Worm (Caenorhabditis elegans) whole organism, L1 larva: ENCODE data around the gene F08D12.7.

ENCODE experiments used
- C16A3.4 ChIP-seq: fragments of 150-350 bp; optimal IDR thresholded peaks from 2 replicates; lab custom pipeline; 2014; ENCODE audit warnings: missing biosample characterization, missing genetic modification characterization
- C34B4.2 ChIP-seq: sonication (generic microtip); optimal IDR thresholded peaks from 2 replicates; lab custom pipeline; 2017; ENCODE audit warnings: mild to moderate bottlenecking, missing genetic modification characterization, missing compliant biosample characterization
- Y116A8C.19 ChIP-seq: sonication (generic microtip); optimal IDR thresholded peaks from 2 replicates; lab custom pipeline; 2016; ENCODE audit warnings: missing compliant biosample characterization, missing genetic modification characterization, borderline replicate concordance
- aha-1 ChIP-seq: fragments of 150-350 bp; optimal IDR thresholded peaks from 2 replicates; lab custom pipeline; 2014; ENCODE audit warnings: missing biosample characterization, missing genetic modification characterization
- blmp-1 ChIP-seq: fragments of 150-350 bp; optimal IDR thresholded peaks from 2 replicates; lab custom pipeline; 2014; ENCODE audit warnings: missing biosample characterization, missing genetic modification characterization
- ceh-8 ChIP-seq: fragments of 200-800 bp; sonication (Bioruptor generic); optimal IDR thresholded peaks from 2 replicates; lab custom pipeline; 2018; ENCODE audit warnings: mild to moderate bottlenecking, missing genetic modification characterization, moderate library complexity, missing compliant biosample characterization
- dsc-1 ChIP-seq: sonication (generic microtip); optimal IDR thresholded peaks from 2 replicates; lab custom pipeline; 2016; ENCODE audit warnings: mild to moderate bottlenecking, missing genetic modification characterization, missing compliant biosample characterization
- efl-1 ChIP-seq, 4 experiments: fragments of 150-350 bp; optimal IDR thresholded peaks in 3 of 4; peaks in 1 of 4; 1 replicate in 1 of 4; 2 replicates in 3 of 4; lab custom pipeline; 2014; ENCODE audit warnings: missing biosample characterization in 2 of 4, missing genetic modification characterization in 2 of 4, missing genetic modification reagents in 2 of 4
- efl-3 ChIP-seq: fragments of 200-800 bp; sonication (Bioruptor generic); optimal IDR thresholded peaks from 2 replicates; lab custom pipeline; 2018; ENCODE audit warnings: mild to moderate bottlenecking, missing genetic modification characterization, missing compliant biosample characterization
- egl-13 ChIP-seq: sonication (generic microtip); optimal IDR thresholded peaks from 2 replicates; lab custom pipeline; 2016; ENCODE audit warnings: missing genotype, missing genetic modification reagents, missing genetic modification characterization, missing compliant biosample characterization
- egl-27 ChIP-seq, 2 experiments: fragments of 150-350 bp in 1 of 2; sonication (generic microtip); optimal IDR thresholded peaks; 3 replicates each; lab custom pipeline; 2017 to 2018; ENCODE audit warnings: missing biosample characterization in 2 of 2, missing genetic modification characterization in 2 of 2, missing genetic modification reagents in 2 of 2
- elt-3 ChIP-seq, 6 experiments: fragments of 150-350 bp in 1 of 6; sonication (generic microtip); optimal IDR thresholded peaks; 2 replicates each; lab custom pipeline; 2017 to 2018; ENCODE audit warnings: missing biosample characterization in 6 of 6, missing genetic modification characterization in 6 of 6, inconsistent platforms in 1 of 6
- fkh-10 ChIP-seq: sonication (generic microtip); optimal IDR thresholded peaks from 2 replicates; lab custom pipeline; 2017; ENCODE audit warnings: missing biosample characterization, missing genetic modification reagents, missing genetic modification characterization
- fkh-8 ChIP-seq: sonication (generic microtip); optimal IDR thresholded peaks from 2 replicates; lab custom pipeline; 2016; ENCODE audit warnings: mild to moderate bottlenecking, missing genetic modification characterization, missing compliant biosample characterization
- fos-1 ChIP-seq: fragments of 150-350 bp; optimal IDR thresholded peaks from 2 replicates; lab custom pipeline; 2014; ENCODE audit warnings: missing biosample characterization, missing genetic modification characterization
- grh-1 ChIP-seq: fragments of 200-800 bp; sonication (Bioruptor generic); IDR thresholded peaks from 2 replicates; pipeline ENCODE4 v1.3.6; 2022; ENCODE audit warnings: missing genetic modification reagents, missing genetic modification characterization, missing compliant biosample characterization
- hlh-17 ChIP-seq: fragments of 200-800 bp; sonication (Bioruptor generic); optimal IDR thresholded peaks from 2 replicates; lab custom pipeline; 2018; ENCODE audit warnings: missing genetic modification characterization, mild to moderate bottlenecking, missing compliant biosample characterization, moderate library complexity, borderline replicate concordance
- hlh-4 ChIP-seq: sonication (generic microtip); optimal IDR thresholded peaks from 2 replicates; lab custom pipeline; 2016; ENCODE audit warnings: mild to moderate bottlenecking, missing genetic modification characterization, missing compliant biosample characterization
- hpl-2 ChIP-seq: fragments of 150-350 bp; optimal IDR thresholded peaks from 2 replicates; lab custom pipeline; 2014; ENCODE audit warnings: missing biosample characterization, missing genetic modification reagents, missing genetic modification characterization
- irx-1 ChIP-seq: sonication (generic microtip); optimal IDR thresholded peaks from 2 replicates; lab custom pipeline; 2016; ENCODE audit warnings: missing genetic modification characterization, missing compliant biosample characterization
- lin-15B ChIP-seq: fragments of 150-350 bp; sonication (generic microtip); optimal IDR thresholded peaks from 3 replicates; lab custom pipeline; 2014; ENCODE audit warnings: missing biosample characterization, missing genetic modification characterization
- lin-35 ChIP-seq, 2 experiments: fragments of 150-350 bp; optimal IDR thresholded peaks; 2 replicates each; lab custom pipeline; 2014; ENCODE audit warnings: missing biosample characterization in 2 of 2, missing genetic modification characterization in 2 of 2, missing genetic modification reagents in 2 of 2
- lin-39 ChIP-seq: fragments of 150-350 bp; optimal IDR thresholded peaks from 2 replicates; lab custom pipeline; 2014; ENCODE audit warnings: missing biosample characterization, missing genetic modification reagents, missing genetic modification characterization
- lsy-2 ChIP-seq, 2 experiments: fragments of 150-350 bp; optimal IDR thresholded peaks; 2 replicates each; lab custom pipeline; 2014; ENCODE audit warnings: missing biosample characterization in 2 of 2, missing genetic modification characterization in 2 of 2
- mef-2 ChIP-seq: fragments of 150-350 bp; optimal IDR thresholded peaks from 2 replicates; lab custom pipeline; 2014; ENCODE audit warnings: missing biosample characterization, missing genetic modification characterization
- mep-1 ChIP-seq: fragments of 150-350 bp; optimal IDR thresholded peaks from 2 replicates; lab custom pipeline; 2014; ENCODE audit warnings: missing biosample characterization, missing genetic modification characterization
- nhr-28 ChIP-seq: fragments of 150-350 bp; optimal IDR thresholded peaks from 2 replicates; lab custom pipeline; 2014; ENCODE audit warnings: missing biosample characterization, missing genetic modification characterization
- nhr-77 ChIP-seq: fragments of 150-350 bp; optimal IDR thresholded peaks from 2 replicates; lab custom pipeline; 2014; ENCODE audit warnings: missing biosample characterization, missing genetic modification characterization
- pqm-1 ChIP-seq: sonication (generic microtip); optimal IDR thresholded peaks from 3 replicates; lab custom pipeline; 2017; ENCODE audit warnings: missing biosample characterization, missing genetic modification characterization
- rnt-1 ChIP-seq: sonication (generic microtip); optimal IDR thresholded peaks from 2 replicates; lab custom pipeline; 2016; ENCODE audit warnings: mild to moderate bottlenecking, missing genetic modification characterization, moderate library complexity, missing compliant biosample characterization
- sox-4 ChIP-seq: sonication (generic microtip); optimal IDR thresholded peaks from 2 replicates; lab custom pipeline; 2016; ENCODE audit warnings: missing genetic modification characterization, missing compliant biosample characterization
- sup-37 ChIP-seq: fragments of 200-800 bp; sonication (Bioruptor generic); optimal IDR thresholded peaks from 2 replicates; lab custom pipeline; 2018; ENCODE audit warnings: mild to moderate bottlenecking, missing genetic modification characterization, missing compliant biosample characterization
- swsn-7 ChIP-seq: sonication (generic microtip); optimal IDR thresholded peaks from 2 replicates; lab custom pipeline; 2016; ENCODE audit warnings: missing genetic modification characterization, missing compliant biosample characterization
- tbx-2 ChIP-seq: sonication (generic microtip); optimal IDR thresholded peaks from 2 replicates; lab custom pipeline; 2016; ENCODE audit warnings: missing genetic modification characterization, missing compliant biosample characterization
- unc-86 ChIP-seq: sonication (generic microtip); optimal IDR thresholded peaks from 2 replicates; lab custom pipeline; 2016; ENCODE audit warnings: missing genetic modification characterization, missing compliant biosample characterization

F08D12.7 gene

ce11 chrII:2747956-2748621 is 20.8 kb downstream of the F08D12.7 start (continued):
- TF ChIP-seq mef-2 (tag; lab: Kevin White, UChicago) (no peak), dsc-1 (peak; percentile 46), swsn-7 (tag; lab: Kevin White, UChicago) (peak; percentile 53), lin-15B (no peak), tbx-2 (tag; lab: Kevin White, UChicago) (peak; percentile 75), lsy-2 (tag; optimal IDR thresholded peaks at IDR 0.05; lab: Kevin White, UChicago) (peak; percentile 48 to 62), lin-35 (GFP tag; optimal IDR thresholded peaks at IDR 0.05; lab: Kevin White, UChicago) (peak in 1 of 2 experiments; percentile 31)

DNA sequence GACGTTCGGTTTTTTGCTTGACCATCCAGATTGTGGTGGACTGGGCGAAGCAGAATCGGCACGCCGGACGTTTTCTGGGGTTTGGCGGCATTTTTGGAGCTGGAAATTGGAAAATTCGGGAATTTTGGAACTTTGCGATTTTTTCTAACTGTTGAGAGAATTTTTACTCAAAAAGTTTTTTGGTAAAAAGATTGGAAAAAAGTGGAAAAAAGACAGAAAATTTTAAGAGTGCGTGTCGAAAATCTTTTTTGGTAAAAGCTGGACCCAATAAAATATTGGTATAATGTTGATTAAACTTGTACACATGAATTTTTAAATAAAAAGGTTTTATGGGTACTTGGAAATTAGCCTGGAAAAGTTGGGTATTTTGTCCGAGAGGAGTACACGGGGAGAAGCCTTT is 26.7 kb downstream of the F08D12.7 start, which contains the start of gene T05A8.7:
Gene T05A8.7, minus strand, starts transcription at position 101 of the 400 bp plus-strand sequence.
- no peak for TF ChIP-seq fos-1 (tag; lab: Kevin White, UChicago)
- TF ChIP-seq pqm-1: no peak
- TF ChIP-seq tbx-2 (tag; lab: Kevin White, UChicago): no peak
- TF ChIP-seq nhr-77 (tag; lab: Kevin White, UChicago): no peak
- no peak for TF ChIP-seq efl-3 (GFP tag; lab: Kevin White, UChicago)
- TF ChIP-seq sox-4 (tag; lab: Kevin White, UChicago): no peak
- TF ChIP-seq lin-15B: no peak
- TF ChIP-seq irx-1 (tag; lab: Kevin White, UChicago): no peak
- TF ChIP-seq aha-1 (tag; lab: Kevin White, UChicago): no peak
- TF ChIP-seq hpl-2 (GFP tag; lab: Kevin White, UChicago): no peak
- no peak for TF ChIP-seq Y116A8C.19 (tag; lab: Kevin White, UChicago)
- no peak for TF ChIP-seq swsn-7 (tag; lab: Kevin White, UChicago)
- TF ChIP-seq C16A3.4 (tag; lab: Kevin White, UChicago): no peak
- TF ChIP-seq elt-3 (tag; optimal IDR thresholded peaks at IDR 0.05; lab: Kevin White, UChicago): no peak
- TF ChIP-seq lin-39 (tag; lab: Kevin White, UChicago): no peak
- no peak for TF ChIP-seq mep-1 (tag; lab: Kevin White, UChicago)
- no peak for TF ChIP-seq fkh-8 (tag; lab: Kevin White, UChicago)
- no peak for TF ChIP-seq lin-35 (GFP tag; optimal IDR thresholded peaks at IDR 0.05; lab: Kevin White, UChicago)
- TF ChIP-seq hlh-17 (GFP tag; lab: Kevin White, UChicago): no peak

DNA sequence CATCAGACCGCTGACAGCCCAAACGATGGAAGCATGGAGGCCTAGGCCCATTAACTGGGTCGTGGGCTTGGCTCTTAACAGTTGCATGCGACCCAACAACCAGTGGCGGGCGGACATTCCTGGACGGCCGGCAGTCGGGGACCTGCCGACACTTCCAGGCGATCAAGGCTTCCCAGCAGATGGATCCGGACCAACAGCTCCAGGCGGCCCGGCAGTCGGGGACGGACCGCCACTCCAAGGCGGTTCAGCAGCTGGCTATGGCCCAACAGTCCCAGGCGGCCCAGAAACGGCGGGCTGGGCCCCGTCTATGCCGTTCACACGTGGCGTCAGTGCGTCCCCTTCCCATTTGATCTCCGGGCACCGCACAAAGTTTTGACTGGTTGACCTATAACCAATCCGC is 27.5 kb downstream of the F08D12.7 start:
- TF ChIP-seq ceh-8 (GFP tag; lab: Kevin White, UChicago) (peak; percentile 21), fkh-10 (GFP tag; lab: Kevin White, UChicago) (no peak)
- TF ChIP-seq, all 84 proteins: peak for 1

DNA sequence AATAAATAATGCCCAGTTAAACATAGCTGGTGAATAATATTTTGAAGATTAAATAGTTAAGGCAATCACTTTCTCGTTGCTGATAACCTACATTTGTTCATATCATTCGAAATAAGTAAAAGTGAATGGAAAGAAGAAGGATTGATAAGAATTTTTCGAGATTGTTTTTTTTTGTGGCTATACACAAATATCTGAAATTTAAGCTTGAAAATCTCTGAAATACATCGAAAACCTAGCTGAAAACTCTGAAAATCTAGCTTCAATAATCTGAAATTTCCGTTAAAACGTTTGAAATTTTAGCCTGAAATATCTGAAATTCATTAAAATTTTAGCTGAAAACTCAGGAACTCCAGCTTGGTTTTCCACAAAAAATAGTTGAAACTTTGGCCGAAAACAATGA is 29.3 kb downstream of the F08D12.7 start, which contains the start of gene T05A8.6:
Gene T05A8.6, minus strand, starts transcription at position 101 of the 400 bp plus-strand sequence.
- no peak for TF ChIP-seq nhr-28
- no peak for TF ChIP-seq unc-86
- TF ChIP-seq hpl-2 (GFP tag; lab: Kevin White, UChicago): no peak
- TF ChIP-seq egl-27 (tag; optimal IDR thresholded peaks at IDR 0.05; lab: Kevin White, UChicago): no peak
- TF ChIP-seq rnt-1 (tag; lab: Kevin White, UChicago): no peak
- TF ChIP-seq C34B4.2: no peak
- TF ChIP-seq egl-13: no peak
- TF ChIP-seq aha-1 (tag; lab: Kevin White, UChicago): no peak
- TF ChIP-seq dsc-1: no peak
- no peak for TF ChIP-seq sup-37 (GFP tag; lab: Kevin White, UChicago)
- TF ChIP-seq hlh-4: no peak
- TF ChIP-seq ceh-8 (GFP tag; lab: Kevin White, UChicago): no peak
- no peak for TF ChIP-seq elt-3 (tag; optimal IDR thresholded peaks at IDR 0.05; lab: Kevin White, UChicago)
- TF ChIP-seq, all 84 proteins: peak for 0

DNA sequence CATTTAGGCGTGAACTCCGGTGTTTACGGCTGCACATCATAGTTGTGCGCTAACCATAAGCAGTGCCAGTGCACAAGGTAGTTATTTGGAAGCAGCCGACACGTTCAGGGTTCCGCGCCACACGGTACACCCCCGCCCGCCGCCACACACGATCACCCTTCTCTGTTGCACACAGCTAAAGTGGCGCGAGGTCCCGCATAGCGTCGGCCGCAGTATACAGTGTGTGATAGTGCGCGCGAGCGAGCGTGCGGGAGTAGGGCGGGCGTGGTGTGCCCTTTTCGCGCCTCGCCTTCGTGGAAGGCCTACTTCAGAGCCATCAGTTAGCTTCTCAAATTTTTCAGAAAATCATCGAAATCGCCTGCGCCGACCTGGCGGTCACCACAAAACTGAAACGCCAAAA is 32.0 kb downstream of the F08D12.7 start:
- TF ChIP-seq efl-1 (optimal IDR thresholded peaks at IDR 0.05; lab: Kevin White, UChicago) (no peak), efl-1 (GFP tag; optimal IDR thresholded peaks at IDR 0.05 in 1 of 2; lab: Kevin White, UChicago) (peak in 1 of 2 experiments; percentile 68), grh-1 (GFP tag; lab: Robert Waterston, UW) (no peak), unc-86 (no peak), blmp-1 (tag; lab: Kevin White, UChicago) (no peak), aha-1 (tag; lab: Kevin White, UChicago) (no peak)
